Fruit fly (Drosophila melanogaster): ENCODE data around the gene CG4025.

Gene CG4025

dm6 chrX:2050070-2050899 lies 26.5 kb upstream of the CG4025 start, which contains the start of gene moody (continued):
- TF ChIP-seq CG32006 (GFP tag; optimal IDR thresholded peaks at IDR 0.05) (peak; percentile 94), cyc (GFP tag; optimal IDR thresholded peaks at IDR 0.05) (peak; percentile 95), Gug (GFP tag; IDR thresholded peaks at IDR 0.05) (peak; percentile 95), CG11762 (GFP tag; optimal IDR thresholded peaks at IDR 0.05; ENCODE audit: insufficient read depth) (peak; percentile 82), CG6276 (GFP tag; optimal IDR thresholded peaks at IDR 0.05) (peak; percentile 92), CG9139 (GFP tag; optimal IDR thresholded peaks at IDR 0.05) (peak; percentile 83), CG15336 (GFP tag; IDR thresholded peaks at IDR 0.05) (peak; percentile 96), CG6792 (GFP tag; optimal IDR thresholded peaks at IDR 0.05) (peak; percentile 96), CG34406 (GFP tag; optimal IDR thresholded peaks at IDR 0.05) (peak; percentile 90), esn (GFP tag; optimal IDR thresholded peaks at IDR 0.05) (peak; percentile 93)

- peak; percentile 20 for TF ChIP-seq CG3919 (GFP tag; optimal IDR thresholded peaks at IDR 0.05)
- TF ChIP-seq CG8119 (GFP tag; IDR thresholded peaks at IDR 0.05), result 0 out of 3 replicates have a peak, but pooled peaks have one; percentile 29
- TF ChIP-seq CG16779 (tag; optimal IDR thresholded peaks at IDR 0.05), result peak; percentile 37
- no peak for TF ChIP-seq Lpt (GFP tag; optimal IDR thresholded peaks at IDR 0.05)
- TF ChIP-seq Eip93F (GFP tag; optimal IDR thresholded peaks at IDR 0.05), result no peak
- TF ChIP-seq CG31627 (GFP tag; optimal IDR thresholded peaks at IDR 0.05), result no peak
- TF ChIP-seq spab (GFP tag; optimal IDR thresholded peaks at IDR 0.05), result no peak
- no peak for TF ChIP-seq CG9139 (GFP tag; optimal IDR thresholded peaks at IDR 0.05)
- TF ChIP-seq Gug (GFP tag; IDR thresholded peaks at IDR 0.05), result no peak
- TF ChIP-seq Ets96B (tag; optimal IDR thresholded peaks at IDR 0.05), result peak; percentile 3
- no peak for TF ChIP-seq OdsH (GFP tag; optimal IDR thresholded peaks at IDR 0.05)
- no peak for TF ChIP-seq CG10631 (GFP tag; optimal IDR thresholded peaks at IDR 0.05)
- TF ChIP-seq CG6792 (GFP tag; optimal IDR thresholded peaks at IDR 0.05), result peak; percentile 11
- TF ChIP-seq Sox14 (GFP tag; optimal IDR thresholded peaks at IDR 0.05), result peak; percentile 4
- no peak for TF ChIP-seq eg (GFP tag; IDR thresholded peaks at IDR 0.05)
- TF ChIP-seq Hr38 (GFP tag; optimal IDR thresholded peaks at IDR 0.05), result no peak
- TF ChIP-seq Hr39 (GFP tag; optimal IDR thresholded peaks at IDR 0.05), result no peak
- TF ChIP-seq fd59A (GFP tag; optimal IDR thresholded peaks at IDR 0.05), result peak; percentile 15
- no peak for TF ChIP-seq CG4318 (GFP tag; optimal IDR thresholded peaks at IDR 0.05)
- TF ChIP-seq CG8319 (GFP tag; optimal IDR thresholded peaks at IDR 0.05), result no peak
- TF ChIP-seq ss (GFP tag; optimal IDR thresholded peaks at IDR 0.05), result peak in 1 of 2 experiments; percentile 62
- TF ChIP-seq CG6163 (GFP tag; IDR thresholded peaks at IDR 0.05), result peak; percentile 29; the same call in 1 of the 3 replicates
- TF ChIP-seq Sox15 (GFP tag; optimal IDR thresholded peaks at IDR 0.05), result no peak
- TF ChIP-seq CG6854 (GFP tag; optimal IDR thresholded peaks at IDR 0.05), result peak; percentile 40
- no peak for TF ChIP-seq Smox (GFP tag; optimal IDR thresholded peaks at IDR 0.05)
- no peak for TF ChIP-seq CG1621 (tag; optimal IDR thresholded peaks at IDR 0.05)
- TF ChIP-seq salr (GFP tag; optimal IDR thresholded peaks at IDR 0.05), result no peak
- peak; percentile 3 for TF ChIP-seq cyc (GFP tag; optimal IDR thresholded peaks at IDR 0.05)
- TF ChIP-seq fkh (GFP tag; optimal IDR thresholded peaks at IDR 0.05), result no peak
- TF ChIP-seq CG11294 (GFP tag; IDR thresholded peaks at IDR 0.05), result no peak
- peak; percentile 12 for TF ChIP-seq CG3032 (tag; optimal IDR thresholded peaks at IDR 0.05)
- no peak for TF ChIP-seq achi (GFP tag; optimal IDR thresholded peaks at IDR 0.05)
- TF ChIP-seq CG32006 (GFP tag; optimal IDR thresholded peaks at IDR 0.05), result peak; percentile 67
- TF ChIP-seq CG10669 (GFP tag; optimal IDR thresholded peaks at IDR 0.05), result no peak
- peak; percentile 1 for TF ChIP-seq lz (GFP tag; optimal IDR thresholded peaks at IDR 0.05)
- no peak for TF ChIP-seq fd85E (GFP tag; optimal IDR thresholded peaks at IDR 0.05)
- TF ChIP-seq pdm3 (GFP tag; optimal IDR thresholded peaks at IDR 0.05), result no peak
- no peak for TF ChIP-seq Eip75B (GFP tag; optimal IDR thresholded peaks at IDR 0.05)
- TF ChIP-seq vri (GFP tag; optimal IDR thresholded peaks at IDR 0.05), result no peak
- TF ChIP-seq CG15336 (GFP tag; IDR thresholded peaks at IDR 0.05), result no peak
- TF ChIP-seq CG7368 (GFP tag; optimal IDR thresholded peaks at IDR 0.05), result peak; percentile 5
- no peak for TF ChIP-seq CG6808 (GFP tag; optimal IDR thresholded peaks at IDR 0.05)
- peak; percentile 56 for TF ChIP-seq CG6276 (GFP tag; optimal IDR thresholded peaks at IDR 0.05)
- TF ChIP-seq CG11762 (GFP tag; optimal IDR thresholded peaks at IDR 0.05; ENCODE audit: insufficient read depth), result no peak
- no peak for TF ChIP-seq Blimp-1 (GFP tag; optimal IDR thresholded peaks at IDR 0.05)
Observed at dm6 chrX:2061119-2061518, 15.6 kb upstream of the CG4025 start.
